Worm (Caenorhabditis elegans): ENCODE measurements around the gene F28B4.3.

DNA sequence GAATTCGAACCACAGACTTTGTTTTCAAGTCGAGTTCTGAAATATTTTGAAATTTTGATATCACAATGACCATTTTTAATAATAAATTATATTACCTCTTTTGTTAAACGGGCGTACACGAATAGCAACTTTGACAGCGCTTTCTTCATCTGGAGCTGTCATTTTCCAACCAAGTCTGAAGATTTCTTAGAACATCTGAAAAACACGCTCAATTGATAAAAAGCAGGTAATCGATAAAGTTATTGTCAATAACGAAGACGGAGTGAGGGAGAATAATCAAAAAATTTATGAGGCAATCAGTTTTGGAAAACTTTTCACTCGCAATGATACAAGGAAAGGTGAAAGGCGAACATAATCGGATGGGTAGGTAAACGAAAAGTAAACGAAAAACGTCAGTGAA lies 56.7 kb downstream of the F28B4.3 start, which contains the start of gene klp-4:
- no peak for TF ChIP-seq dao-5 (tag; optimal IDR thresholded peaks at IDR 0.05)
- no peak for TF ChIP-seq him-1 (tag; optimal IDR thresholded peaks at IDR 0.05)
- TF ChIP-seq W03F9.2 (tag; optimal IDR thresholded peaks at IDR 0.05), result no peak
